Worm (Caenorhabditis elegans): ENCODE data around the gene F54E2.2.

DNA sequence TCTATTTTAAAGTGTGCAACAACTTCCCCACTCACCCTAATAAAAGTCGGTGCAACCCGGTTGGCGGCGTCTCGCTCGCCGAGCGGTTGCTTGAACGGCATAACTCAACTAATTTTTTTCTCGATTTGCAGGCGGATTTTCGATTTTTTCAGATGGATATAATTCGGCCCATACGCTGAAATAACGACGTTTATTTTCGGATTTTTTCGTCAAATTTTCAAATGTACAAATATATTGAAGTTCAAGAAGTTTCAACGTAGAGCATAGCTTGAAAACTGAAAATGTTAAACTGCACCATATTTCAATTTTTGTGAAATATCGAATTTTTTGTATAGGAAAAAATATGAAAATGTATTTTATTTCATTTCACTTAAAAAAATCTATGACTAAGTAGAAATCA is 11.7 kb downstream of the F54E2.2 start, which contains the start of gene ketn-1:
- TF ChIP-seq pha-4 (tag; optimal IDR thresholded peaks at IDR 0.05) (no peak), M03D4.4 (tag; optimal IDR thresholded peaks at IDR 0.05) (no peak), mep-1 (tag; optimal IDR thresholded peaks at IDR 0.05) (no peak), elt-1 (tag; optimal IDR thresholded peaks at IDR 0.05; ENCODE audit: borderline replicate concordance, insufficient read depth) (no peak)

Data from whole organism, mixed stage, embryonic.